Fruit fly (Drosophila melanogaster): ENCODE data around the gene TyrR.

TyrR gene

DNA sequence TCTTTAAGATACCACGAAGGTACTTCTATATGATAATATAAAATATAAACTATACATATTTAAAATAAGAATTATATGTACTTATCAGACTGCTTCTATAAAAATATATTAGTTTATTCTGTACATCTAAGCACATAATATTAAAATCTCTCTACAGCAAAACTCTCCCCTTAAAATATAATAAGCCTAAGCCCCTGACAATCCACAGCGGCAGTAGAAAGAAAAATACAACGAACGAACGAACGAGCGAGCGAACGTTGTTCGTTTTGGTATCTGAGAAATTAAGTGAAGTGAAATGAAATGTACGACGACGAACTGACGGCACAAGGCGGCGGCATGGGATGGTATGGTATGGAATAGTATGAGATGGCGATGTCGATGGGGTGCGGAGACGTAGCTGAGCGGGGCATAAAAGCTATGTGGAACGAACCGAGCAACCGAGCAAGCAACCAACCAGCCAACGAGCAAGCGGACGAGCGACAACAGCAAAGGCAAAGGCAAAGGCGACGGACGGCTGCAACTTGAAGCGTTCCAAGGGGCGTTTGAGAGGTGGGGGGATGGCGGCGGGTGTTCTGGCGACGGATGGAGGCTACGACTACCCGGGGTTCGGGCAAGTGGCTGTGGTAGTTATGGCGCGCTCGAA, 62.4 kb downstream of the TyrR start (continued):
- peak; percentile 99 for TF ChIP-seq PHDP (tag; optimal IDR thresholded peaks at IDR 0.05)
- peak; percentile 95 for TF ChIP-seq Ravus (GFP tag; IDR thresholded peaks at IDR 0.05)
- TF ChIP-seq CG8924 (tag; optimal IDR thresholded peaks at IDR 0.05): peak; percentile 100
- TF ChIP-seq CG2129 (GFP tag; IDR thresholded peaks at IDR 0.05; ENCODE audit: partially characterized antibody): no peak
- TF ChIP-seq CG16815 (GFP tag; optimal IDR thresholded peaks at IDR 0.05): peak; percentile 94
- TF ChIP-seq HHEX (GFP tag; optimal IDR thresholded peaks at IDR 0.05): peak; percentile 99
- peak; percentile 42 for TF ChIP-seq emc (GFP tag; optimal IDR thresholded peaks at IDR 0.05)
- TF ChIP-seq CrebB (tag; optimal IDR thresholded peaks at IDR 0.05): peak; percentile 96
- peak; percentile 92 for TF ChIP-seq GATAe (GFP tag; conservative IDR thresholded peaks at IDR 0.05)
- peak; percentile 88 for TF ChIP-seq dimm (GFP tag; IDR thresholded peaks at IDR 0.05)
- peak; percentile 43 for TF ChIP-seq CG10565 (GFP tag; optimal IDR thresholded peaks at IDR 0.05)
- TF ChIP-seq lab (GFP tag; optimal IDR thresholded peaks at IDR 0.05): peak; percentile 99
- TF ChIP-seq p53 (GFP tag; optimal IDR thresholded peaks at IDR 0.05): peak; percentile 19
- peak; percentile 98 for TF ChIP-seq CG9215 (GFP tag; IDR thresholded peaks at IDR 0.05)
- TF ChIP-seq dpn (GFP tag; optimal IDR thresholded peaks at IDR 0.05): peak; percentile 84 to 97
- no peak for TF ChIP-seq pita (GFP tag; optimal IDR thresholded peaks at IDR 0.05)
- TF ChIP-seq CG14860 (GFP tag; IDR thresholded peaks at IDR 0.05; ENCODE audit: partially characterized antibody): no peak
- TF ChIP-seq odd (GFP tag; optimal IDR thresholded peaks at IDR 0.05): peak; percentile 99
- TF ChIP-seq H2.0 (GFP tag; IDR thresholded peaks at IDR 0.05): peak; percentile 97
- peak; percentile 95 for TF ChIP-seq CG9437 (GFP tag; optimal IDR thresholded peaks at IDR 0.05)
- peak; percentile 95 for TF ChIP-seq CG34376 (GFP tag; optimal IDR thresholded peaks at IDR 0.05)
- TF ChIP-seq wdn (GFP tag; IDR thresholded peaks at IDR 0.05): peak; percentile 95
- peak; percentile 99 for TF ChIP-seq CG32532 (GFP tag; IDR thresholded peaks at IDR 0.05)
- peak; percentile 70 for TF ChIP-seq CG12744 (GFP tag; optimal IDR thresholded peaks at IDR 0.05)
- TF ChIP-seq schlank (tag; optimal IDR thresholded peaks at IDR 0.05): peak; percentile 91
- TF ChIP-seq CG11093 (GFP tag; IDR thresholded peaks at IDR 0.05): peak; percentile 95; the same call in 2 of the 3 replicates
- peak; percentile 96 for TF ChIP-seq danr (GFP tag; IDR thresholded peaks at IDR 0.05)
- TF ChIP-seq CG42726 (GFP tag; IDR thresholded peaks at IDR 0.05; ENCODE audit: partially characterized antibody): no peak
- TF ChIP-seq sens-2 (GFP tag; IDR thresholded peaks at IDR 0.05): peak; percentile 91
- peak; percentile 92 for TF ChIP-seq dati (GFP tag; IDR thresholded peaks at IDR 0.05)
- TF ChIP-seq Rfx (GFP tag; IDR thresholded peaks at IDR 0.05): peak; percentile 98
- TF ChIP-seq slou (GFP tag; optimal IDR thresholded peaks at IDR 0.05): peak; percentile 95
- TF ChIP-seq ranshi (GFP tag; IDR thresholded peaks at IDR 0.05): peak; percentile 98
- TF ChIP-seq CG12391 (tag; optimal IDR thresholded peaks at IDR 0.05): peak; percentile 99
- peak; percentile 95 for TF ChIP-seq NFAT (GFP tag; IDR thresholded peaks at IDR 0.05)
- no peak for TF ChIP-seq hkb (optimal IDR thresholded peaks at IDR 0.05)
- TF ChIP-seq hkb (GFP tag; IDR thresholded peaks at IDR 0.05): peak; percentile 99
- TF ChIP-seq Aef1 (GFP tag; IDR thresholded peaks at IDR 0.05): peak; percentile 97
- peak; percentile 98 for TF ChIP-seq CG34422 (GFP tag; IDR thresholded peaks at IDR 0.05)
- TF ChIP-seq mld (GFP tag; IDR thresholded peaks at IDR 0.05; ENCODE audit: partially characterized antibody): no peak
- TF ChIP-seq al (GFP tag; IDR thresholded peaks at IDR 0.05): peak; percentile 98
- no peak for TF ChIP-seq CG7745 (tag; optimal IDR thresholded peaks at IDR 0.05)
- peak; percentile 76 for TF ChIP-seq chn (GFP tag; optimal IDR thresholded peaks at IDR 0.05)
- peak; percentile 97 for TF ChIP-seq wor (GFP tag; IDR thresholded peaks at IDR 0.05)
- TF ChIP-seq CG7372 (GFP tag; IDR thresholded peaks at IDR 0.05): peak; percentile 98
- TF ChIP-seq pum (GFP tag; optimal IDR thresholded peaks at IDR 0.05): peak; percentile 63
- peak; percentile 99 for TF ChIP-seq dysf (GFP tag; IDR thresholded peaks at IDR 0.05)
- peak; percentile 97 for TF ChIP-seq CG14667 (GFP tag; IDR thresholded peaks at IDR 0.05)
- TF ChIP-seq fu2 (GFP tag; optimal IDR thresholded peaks at IDR 0.05): peak; percentile 70
- peak; percentile 97 for TF ChIP-seq CG2889 (GFP tag; IDR thresholded peaks at IDR 0.05)
- TF ChIP-seq Hand (GFP tag; optimal IDR thresholded peaks at IDR 0.05): peak; percentile 99

Data from whole organism, embryonic.